Fruit fly (Drosophila melanogaster) whole organism, pupa: ENCODE measurements around the gene mRF1.
A peak's percentile ranks its signal among the peaks of the same experiment; 100 is the strongest.

ENCODE experiments used
- CG12605 ChIP-seq: fragments of 200-800 bp; sonication (Bioruptor generic); IDR thresholded peaks from 2 replicates; pipeline ENCODE4 v1.3.6; 2022; ENCODE audit warnings: missing biosample characterization, missing genetic modification characterization
- CG34367 ChIP-seq: fragments of 200-800 bp; sonication (Bioruptor generic); optimal IDR thresholded peaks from 2 replicates; lab custom pipeline; 2018; ENCODE audit warnings: missing biosample characterization, mild to moderate bottlenecking, missing genetic modification characterization
- CG9948 ChIP-seq: fragments of 200-800 bp; sonication (Bioruptor generic); optimal IDR thresholded peaks from 2 replicates; lab custom pipeline; 2018; ENCODE audit warnings: missing biosample characterization, mild to moderate bottlenecking, missing genetic modification characterization, moderate library complexity
- EcR ChIP-seq: fragments of 200-800 bp; sonication (Bioruptor generic); optimal IDR thresholded peaks from 3 replicates; lab custom pipeline; 2019; ENCODE audit warnings: missing biosample characterization, missing genetic modification characterization, mild to moderate bottlenecking, moderate library complexity, missing genetic modification reagents
- Pif1A ChIP-seq: fragments of 200-800 bp; sonication (Bioruptor generic); optimal IDR thresholded peaks from 3 replicates; lab custom pipeline; 2016; ENCODE audit warnings: missing biosample characterization, missing genetic modification characterization
- rn ChIP-seq: fragments of 200-800 bp; sonication (Bioruptor generic); IDR thresholded peaks from 2 replicates; pipeline ENCODE4 v1.3.6; 2022; ENCODE audit warnings: missing biosample characterization, missing genetic modification characterization

DNA sequence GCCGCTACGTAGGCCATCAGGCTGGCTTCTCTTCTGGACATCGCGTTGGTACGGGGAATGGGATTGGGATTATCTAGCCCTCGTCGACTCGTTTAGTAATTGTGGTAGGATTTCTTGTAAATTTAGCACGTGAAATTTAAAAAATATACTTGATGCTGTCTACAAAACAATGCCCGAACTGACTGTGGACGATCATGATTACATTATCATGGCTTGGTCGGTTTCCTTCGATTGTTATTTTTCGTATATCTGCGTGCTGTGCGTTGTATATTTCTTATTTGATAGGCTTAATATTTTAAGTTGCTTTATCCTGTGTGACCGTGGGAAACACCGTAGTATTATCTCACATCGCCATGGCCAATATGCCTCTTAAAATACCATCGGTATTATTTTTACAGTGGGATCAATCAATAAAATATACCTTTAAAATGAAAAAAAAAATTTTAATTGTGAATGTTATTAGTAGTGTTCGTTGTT, 16.8 kb upstream of the mRF1 start, which contains the start of gene CG16972:
- no peak for TF ChIP-seq CG9948 (tag; lab: Kevin White, UChicago)
- no peak for TF ChIP-seq Pif1A (GFP tag; lab: Kevin White, UChicago)
- no peak for TF ChIP-seq rn
- no peak for TF ChIP-seq EcR (GFP tag; lab: Kevin White, UChicago)
- peak; percentile 7; the same call in 1 of the 2 replicates for TF ChIP-seq CG12605
- no peak for TF ChIP-seq CG34367
